Fruit fly (Drosophila melanogaster) whole organism, wandering third instar larva: ENCODE data around the gene CG15408.
A peak's percentile ranks its signal among the peaks of the same experiment; 100 is the strongest.

Experiments used
- Abd-B ChIP-seq: fragments of >200 bp; optimal IDR thresholded peaks from 2 replicates; lab custom pipeline; 2017; ENCODE audit warnings: missing biosample characterization, missing genetic modification characterization
- CG32264 ChIP-seq: fragments of 200-800 bp; sonication (Bioruptor generic); optimal IDR thresholded peaks from 2 replicates; lab custom pipeline; 2016; ENCODE audit warnings: missing biosample characterization, missing genetic modification characterization
- CG9705 ChIP-seq: fragments of 200-800 bp; sonication (Bioruptor generic); optimal IDR thresholded peaks from 2 replicates; lab custom pipeline; 2018; ENCODE audit warnings: missing biosample characterization, mild to moderate bottlenecking, missing genetic modification characterization
- CrebA ChIP-seq: fragments of 200-800 bp; sonication (Bioruptor generic); optimal IDR thresholded peaks from 2 replicates; lab custom pipeline; 2016; ENCODE audit warnings: missing biosample characterization, mild to moderate bottlenecking, missing genetic modification characterization, borderline replicate concordance
- Dfd ChIP-seq: fragments of >200 bp; optimal IDR thresholded peaks from 2 replicates; lab custom pipeline; 2017; ENCODE audit warnings: missing biosample characterization, missing genetic modification characterization
- Dif ChIP-seq: fragments of 200-275, 200-300 bp; sonication (Bioruptor generic); optimal IDR thresholded peaks from 2 replicates; lab custom pipeline; 2018; ENCODE audit warnings: missing biosample characterization, missing genetic modification characterization; ENCODE audit not compliant: partially characterized antibody
- GATAd ChIP-seq: sonication (Bioruptor generic); optimal IDR thresholded peaks from 2 replicates; lab custom pipeline; 2016; ENCODE audit warnings: missing biosample characterization, missing genetic modification characterization
- HLH106 ChIP-seq: fragments of 200-800 bp; optimal IDR thresholded peaks from 3 replicates; lab custom pipeline; 2019; ENCODE audit warnings: missing biosample characterization, mild to moderate bottlenecking, missing genetic modification characterization, moderate library complexity
- Hnf4 ChIP-seq: fragments of 200-800 bp; sonication (Bioruptor generic); optimal IDR thresholded peaks from 2 replicates; lab custom pipeline; 2016; ENCODE audit warnings: missing biosample characterization, mild to moderate bottlenecking, missing genetic modification characterization
- Hr78 ChIP-seq: fragments of >200 bp; optimal IDR thresholded peaks from 2 replicates; lab custom pipeline; 2017; ENCODE audit warnings: missing biosample characterization, missing genetic modification characterization
- Hr83 ChIP-seq: fragments of 200-300 bp; sonication (Bioruptor generic); optimal IDR thresholded peaks from 2 replicates; lab custom pipeline; 2016; ENCODE audit warnings: missing biosample characterization, mild to moderate bottlenecking, missing genetic modification characterization, moderate library complexity; ENCODE audit not compliant: poor library complexity, severe bottlenecking
- Jra ChIP-seq: sonication (Bioruptor generic); optimal IDR thresholded peaks from 2 replicates; lab custom pipeline; 2016; ENCODE audit warnings: missing biosample characterization, missing genetic modification characterization
- Mio ChIP-seq: sonication (Bioruptor generic); optimal IDR thresholded peaks from 2 replicates; lab custom pipeline; 2016; ENCODE audit warnings: missing biosample characterization, missing genetic modification characterization
- Myc ChIP-seq: fragments of >200 bp; optimal IDR thresholded peaks from 2 replicates; lab custom pipeline; 2017
- N ChIP-seq: fragments of >200 bp; optimal IDR thresholded peaks from 2 replicates; lab custom pipeline; 2018; ENCODE audit warnings: missing biosample characterization, missing external identifiers, missing genetic modification characterization
- OdsH ChIP-seq: fragments of 200-800 bp; sonication (Bioruptor generic); optimal IDR thresholded peaks from 2 replicates; lab custom pipeline; 2016; ENCODE audit warnings: missing biosample characterization, mild to moderate bottlenecking, missing genetic modification characterization
- Rel ChIP-seq, 2 experiments: fragments of 200-800 bp; sonication (Bioruptor generic) in 1 of 2; optimal IDR thresholded peaks; 2 replicates in 1 of 2; 3 replicates in 1 of 2; lab custom pipeline; 2016 to 2019; ENCODE audit warnings: mild to moderate bottlenecking in 2 of 2, missing biosample characterization in 2 of 2, missing genetic modification characterization in 2 of 2, moderate library complexity in 1 of 2
- Sp1 ChIP-seq: fragments of 200-800 bp; sonication (Bioruptor generic); optimal IDR thresholded peaks from 3 replicates; lab custom pipeline; 2019; ENCODE audit warnings: missing biosample characterization, mild to moderate bottlenecking, missing genetic modification characterization, moderate library complexity
- Vsx2 ChIP-seq: fragments of 200-300, 225-300 bp; sonication (Bioruptor generic); optimal IDR thresholded peaks from 2 replicates; lab custom pipeline; 2018; ENCODE audit warnings: missing biosample characterization, missing genetic modification characterization; ENCODE audit not compliant: partially characterized antibody
- br ChIP-seq: fragments of 200-800 bp; sonication (Bioruptor generic); optimal IDR thresholded peaks from 2 replicates; lab custom pipeline; 2016; ENCODE audit warnings: missing biosample characterization, missing genetic modification characterization
- brk ChIP-seq: fragments of 200-800 bp; sonication (Bioruptor generic); optimal IDR thresholded peaks from 2 replicates; lab custom pipeline; 2016; ENCODE audit warnings: missing biosample characterization, mild to moderate bottlenecking, missing genetic modification characterization
- dl ChIP-seq, 2 experiments: fragments of 175-275, 200-275 bp in 1 of 2; fragments of 200-275 bp in 1 of 2; sonication (Bioruptor generic); optimal IDR thresholded peaks; lab custom pipeline; 2018; ENCODE audit warnings: mild to moderate bottlenecking in 2 of 2, missing biosample characterization in 2 of 2, missing genetic modification characterization in 2 of 2, moderate library complexity in 2 of 2; ENCODE audit not compliant: partially characterized antibody in 2 of 2, insufficient read depth in 1 of 2
- dmrt93B ChIP-seq: fragments of 200-800 bp; sonication (Bioruptor generic); optimal IDR thresholded peaks from 2 replicates; lab custom pipeline; 2018; ENCODE audit warnings: missing biosample characterization, mild to moderate bottlenecking, missing genetic modification characterization
- dsf ChIP-seq: sonication (Bioruptor generic); optimal IDR thresholded peaks from 2 replicates; lab custom pipeline; 2016; ENCODE audit warnings: missing biosample characterization, missing genetic modification characterization, borderline replicate concordance
- ey ChIP-seq: fragments of 200-800 bp; sonication (Bioruptor generic); optimal IDR thresholded peaks from 2 replicates; lab custom pipeline; 2016; ENCODE audit warnings: missing biosample characterization, missing genetic modification characterization
- foxo ChIP-seq, 2 experiments: fragments of 200-800 bp; sonication (Bioruptor generic); optimal IDR thresholded peaks; 2 replicates in 1 of 2; 3 replicates in 1 of 2; lab custom pipeline; 2016 to 2017; ENCODE audit warnings: missing biosample characterization in 2 of 2, missing genetic modification characterization in 2 of 2
- fru ChIP-seq: fragments of 200-800 bp; sonication (Bioruptor generic); optimal IDR thresholded peaks from 3 replicates; lab custom pipeline; 2016; ENCODE audit warnings: missing biosample characterization, mild to moderate bottlenecking, missing genetic modification characterization
- h ChIP-seq: fragments of 200-800 bp; sonication (Bioruptor generic); optimal IDR thresholded peaks from 3 replicates; lab custom pipeline; 2016; ENCODE audit warnings: missing biosample characterization, mild to moderate bottlenecking, missing genetic modification characterization
- jim ChIP-seq: fragments of 175-275, 200-325 bp; sonication (Bioruptor generic); optimal IDR thresholded peaks from 2 replicates; lab custom pipeline; 2016; ENCODE audit warnings: missing biosample characterization, mild to moderate bottlenecking, missing genetic modification characterization
- lola ChIP-seq: fragments of >200 bp; optimal IDR thresholded peaks from 2 replicates; lab custom pipeline; 2017; ENCODE audit warnings: missing biosample characterization, missing genetic modification characterization
- pan ChIP-seq: fragments of >200 bp; optimal IDR thresholded peaks from 2 replicates; lab custom pipeline; 2017
- psq ChIP-seq: fragments of 200-800 bp; sonication (Bioruptor generic); optimal IDR thresholded peaks from 3 replicates; lab custom pipeline; 2017; ENCODE audit warnings: missing biosample characterization, mild to moderate bottlenecking, missing genetic modification characterization, moderate library complexity
- rgr ChIP-seq: fragments of 200-800 bp; sonication (Bioruptor generic); optimal IDR thresholded peaks from 3 replicates; lab custom pipeline; 2016; ENCODE audit warnings: missing biosample characterization, mild to moderate bottlenecking, missing genetic modification characterization
- sage ChIP-seq: fragments of 200-800 bp; sonication (Bioruptor generic); optimal IDR thresholded peaks from 2 replicates; lab custom pipeline; 2016; ENCODE audit warnings: missing biosample characterization, mild to moderate bottlenecking, missing genetic modification characterization
- sv ChIP-seq: fragments of 200-800 bp; sonication (Bioruptor generic); optimal IDR thresholded peaks from 3 replicates; lab custom pipeline; 2016; ENCODE audit warnings: missing biosample characterization, missing genetic modification characterization
- tai ChIP-seq: sonication (Bioruptor generic); optimal IDR thresholded peaks from 2 replicates; lab custom pipeline; 2016; ENCODE audit warnings: missing biosample characterization, missing genetic modification characterization
- usp ChIP-seq: fragments of >200 bp; optimal IDR thresholded peaks from 2 replicates; lab custom pipeline; 2017; ENCODE audit warnings: missing biosample characterization, missing genetic modification characterization
- woc ChIP-seq: sonication (Bioruptor generic); optimal IDR thresholded peaks from 2 replicates; lab custom pipeline; 2016; ENCODE audit warnings: missing biosample characterization, mild to moderate bottlenecking, missing genetic modification characterization

CG15408 gene

DNA sequence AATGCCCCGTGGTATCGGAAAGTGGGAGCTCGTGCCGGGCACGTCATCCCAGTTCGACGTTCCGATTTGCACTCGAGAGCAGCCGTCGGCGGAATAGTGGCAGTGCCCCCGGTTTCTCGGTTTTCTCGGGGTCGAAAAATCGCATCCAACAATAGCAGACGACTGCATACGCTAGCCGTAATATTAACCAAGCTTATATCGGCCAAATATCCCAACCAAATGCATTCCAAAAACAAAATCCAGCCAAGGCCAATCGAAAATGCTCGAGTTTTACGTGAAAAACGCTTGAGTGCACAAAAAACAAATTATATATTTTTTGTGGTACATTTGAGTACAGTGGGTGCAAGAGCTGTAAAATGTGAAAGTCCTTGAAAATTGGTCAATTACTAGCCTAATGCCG is 38.7 kb downstream of the CG15408 start:
- no peak for TF ChIP-seq CrebA
- TF ChIP-seq psq (GFP tag; lab: Kevin White, UChicago): no peak
- TF ChIP-seq ey (GFP tag; lab: Kevin White, UChicago): no peak
- TF ChIP-seq rgr (GFP tag; lab: Kevin White, UChicago): no peak
- TF ChIP-seq Sp1 (GFP tag; lab: Kevin White, UChicago): no peak
- no peak for TF ChIP-seq foxo (GFP tag; optimal IDR thresholded peaks at IDR 0.05; lab: Kevin White, UChicago)
- no peak for TF ChIP-seq woc
- TF ChIP-seq Rel (GFP tag; optimal IDR thresholded peaks at IDR 0.05; lab: Kevin White, UChicago): no peak
- no peak for TF ChIP-seq Rel (tag; optimal IDR thresholded peaks at IDR 0.05; lab: Kevin White, UChicago)
- no peak for TF ChIP-seq CG9705 (GFP tag; lab: Kevin White, UChicago)
- TF ChIP-seq Dif: no peak
- no peak for TF ChIP-seq Mio (GFP tag; lab: Kevin White, UChicago)
- TF ChIP-seq dmrt93B (GFP tag; lab: Kevin White, UChicago): no peak
- TF ChIP-seq h (GFP tag; lab: Kevin White, UChicago): no peak

DNA sequence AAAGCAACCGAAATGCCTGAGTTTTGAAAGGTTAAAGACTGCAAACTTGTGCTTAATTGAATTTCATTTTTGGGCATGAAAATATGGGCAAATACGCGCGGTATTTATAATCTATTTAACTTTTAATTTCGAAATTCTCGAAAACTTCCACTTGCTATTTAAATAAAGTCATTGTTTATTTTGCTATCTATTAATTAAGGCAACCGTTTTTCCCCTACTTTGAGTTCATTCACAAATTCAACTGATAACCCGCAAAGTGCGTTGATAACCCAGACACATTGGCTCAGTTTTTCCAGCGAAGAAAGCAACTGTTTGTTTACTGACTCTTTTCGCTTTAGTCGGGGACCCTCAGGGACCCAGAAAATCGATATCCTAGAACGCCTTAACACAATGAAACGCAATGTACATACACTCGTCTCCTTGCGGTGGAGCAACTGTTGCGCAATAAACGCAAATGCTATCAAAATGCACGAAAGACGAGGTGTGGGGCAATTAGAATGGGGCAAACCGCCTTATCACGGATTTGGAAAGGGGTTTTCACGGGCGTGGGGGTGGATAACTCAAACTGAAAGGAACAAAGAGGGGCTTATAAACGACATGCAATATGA is 39.3 kb downstream of the CG15408 start:
- TF ChIP-seq rgr (GFP tag; lab: Kevin White, UChicago) (no peak), Rel (GFP tag; optimal IDR thresholded peaks at IDR 0.05; lab: Kevin White, UChicago) (no peak), Rel (tag; optimal IDR thresholded peaks at IDR 0.05; lab: Kevin White, UChicago) (peak; percentile 94), foxo (GFP tag; optimal IDR thresholded peaks at IDR 0.05; lab: Kevin White, UChicago) (no peak), Hr78 (GFP tag; lab: Kevin White, UChicago) (no peak), pan (lab: Kevin White, UChicago) (no peak)

DNA sequence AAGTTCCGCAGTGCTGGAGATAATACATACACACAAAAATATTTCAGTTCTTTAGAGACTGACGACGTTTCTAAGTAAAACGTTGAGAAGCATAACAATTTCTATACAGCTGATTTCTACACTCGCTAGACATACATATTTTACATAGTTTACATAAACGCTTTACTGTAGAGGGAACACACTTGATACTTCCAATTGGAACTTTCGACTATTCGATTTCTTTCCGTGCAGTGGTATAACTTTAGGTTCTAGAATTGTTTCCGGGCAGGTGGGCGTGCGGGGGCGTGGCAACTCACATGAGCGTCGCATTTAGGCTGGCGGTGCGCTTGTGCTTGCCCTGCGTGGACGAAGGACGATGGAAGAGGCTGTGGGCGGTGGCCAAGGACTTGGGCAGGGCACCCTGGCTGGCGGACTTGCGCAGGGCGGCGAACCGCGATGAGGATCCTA is 39.9 kb downstream of the CG15408 start:
- TF ChIP-seq dmrt93B (GFP tag; lab: Kevin White, UChicago) (no peak), Vsx2 (no peak), dsf (no peak), OdsH (GFP tag; lab: Kevin White, UChicago) (no peak), br (GFP tag; lab: Kevin White, UChicago) (no peak), Hr78 (GFP tag; lab: Kevin White, UChicago) (no peak), pan (lab: Kevin White, UChicago) (no peak), Sp1 (GFP tag; lab: Kevin White, UChicago) (no peak), brk (no peak), Mio (GFP tag; lab: Kevin White, UChicago) (no peak), GATAd (GFP tag; lab: Kevin White, UChicago) (no peak), Abd-B (no peak), CG9705 (GFP tag; lab: Kevin White, UChicago) (no peak), dl (GFP tag; optimal IDR thresholded peaks at IDR 0.05; lab: Kevin White, UChicago; ENCODE audit: insufficient read depth in 1 of 2, partially characterized antibody in 2 of 2) (no peak), N (no peak), Hr83 (GFP tag; lab: Kevin White, UChicago) (no peak), usp (no peak), ey (GFP tag; lab: Kevin White, UChicago) (no peak), CG32264 (no peak), jim (GFP tag; lab: Kevin White, UChicago) (no peak), Dif (no peak), foxo (GFP tag; optimal IDR thresholded peaks at IDR 0.05; lab: Kevin White, UChicago) (peak in 1 of 2 experiments; percentile 10), sv (GFP tag; lab: Kevin White, UChicago) (no peak), woc (no peak), Rel (GFP tag; optimal IDR thresholded peaks at IDR 0.05; lab: Kevin White, UChicago) (no peak), Rel (tag; optimal IDR thresholded peaks at IDR 0.05; lab: Kevin White, UChicago) (no peak), Hnf4 (GFP tag; lab: Kevin White, UChicago) (peak; percentile 12), rgr (GFP tag; lab: Kevin White, UChicago) (no peak), HLH106 (tag; lab: Kevin White, UChicago) (peak; percentile 31), Dfd (no peak), fru (peak; percentile 19), h (GFP tag; lab: Kevin White, UChicago) (no peak), sage (GFP tag; lab: Kevin White, UChicago) (no peak), lola (GFP tag; lab: Kevin White, UChicago) (no peak), psq (GFP tag; lab: Kevin White, UChicago) (peak; percentile 13), CrebA (no peak), Jra (GFP tag; lab: Kevin White, UChicago) (no peak), tai (no peak), Myc (lab: Kevin White, UChicago) (no peak)
